Worm (Caenorhabditis elegans) whole organism, L1 larva: ENCODE measurements around the gene gst-23.
A peak's percentile ranks its signal among the peaks of the same experiment; 100 is the strongest.

Experiments used
- Y116A8C.19 ChIP-seq: sonication (generic microtip); optimal IDR thresholded peaks from 2 replicates; lab custom pipeline; 2016; ENCODE audit warnings: missing compliant biosample characterization, missing genetic modification characterization, borderline replicate concordance
- blmp-1 ChIP-seq: fragments of 150-350 bp; optimal IDR thresholded peaks from 2 replicates; lab custom pipeline; 2014; ENCODE audit warnings: missing biosample characterization, missing genetic modification characterization
- ceh-63 ChIP-seq: fragments of 200-800 bp; sonication (Bioruptor generic); optimal IDR thresholded peaks from 2 replicates; lab custom pipeline; 2018; ENCODE audit warnings: mild to moderate bottlenecking, missing genetic modification characterization, missing compliant biosample characterization
- ceh-8 ChIP-seq: fragments of 200-800 bp; sonication (Bioruptor generic); optimal IDR thresholded peaks from 2 replicates; lab custom pipeline; 2018; ENCODE audit warnings: mild to moderate bottlenecking, missing genetic modification characterization, moderate library complexity, missing compliant biosample characterization
- ceh-88 ChIP-seq: fragments of 200-800 bp; sonication (Bioruptor generic); IDR thresholded peaks from 2 replicates; pipeline ENCODE4 v1.3.6; 2022; ENCODE audit warnings: missing genetic modification characterization, missing compliant biosample characterization
- dsc-1 ChIP-seq: sonication (generic microtip); optimal IDR thresholded peaks from 2 replicates; lab custom pipeline; 2016; ENCODE audit warnings: mild to moderate bottlenecking, missing genetic modification characterization, missing compliant biosample characterization
- efl-1 ChIP-seq, 4 experiments: fragments of 150-350 bp; optimal IDR thresholded peaks in 3 of 4; peaks in 1 of 4; 1 replicate in 1 of 4; 2 replicates in 3 of 4; lab custom pipeline; 2014; ENCODE audit warnings: missing biosample characterization in 2 of 4, missing genetic modification characterization in 2 of 4, missing genetic modification reagents in 2 of 4
- efl-3 ChIP-seq: fragments of 200-800 bp; sonication (Bioruptor generic); optimal IDR thresholded peaks from 2 replicates; lab custom pipeline; 2018; ENCODE audit warnings: mild to moderate bottlenecking, missing genetic modification characterization, missing compliant biosample characterization
- egl-27 ChIP-seq, 2 experiments: fragments of 150-350 bp in 1 of 2; sonication (generic microtip); optimal IDR thresholded peaks; 3 replicates each; lab custom pipeline; 2017 to 2018; ENCODE audit warnings: missing biosample characterization in 2 of 2, missing genetic modification characterization in 2 of 2, missing genetic modification reagents in 2 of 2
- elt-2 ChIP-seq: sonication (generic microtip); optimal IDR thresholded peaks from 2 replicates; lab custom pipeline; 2016; ENCODE audit warnings: missing genetic modification characterization, mild to moderate bottlenecking, inconsistent platforms, missing compliant biosample characterization, missing genetic modification reagents
- elt-3 ChIP-seq, 6 experiments: fragments of 150-350 bp in 1 of 6; sonication (generic microtip); optimal IDR thresholded peaks; 2 replicates each; lab custom pipeline; 2017 to 2018; ENCODE audit warnings: missing biosample characterization in 6 of 6, missing genetic modification characterization in 6 of 6, inconsistent platforms in 1 of 6
- fkh-4 ChIP-seq: sonication (generic microtip); optimal IDR thresholded peaks from 2 replicates; lab custom pipeline; 2016; ENCODE audit warnings: missing compliant biosample characterization, missing genetic modification characterization, borderline replicate concordance
- fkh-8 ChIP-seq: sonication (generic microtip); optimal IDR thresholded peaks from 2 replicates; lab custom pipeline; 2016; ENCODE audit warnings: mild to moderate bottlenecking, missing genetic modification characterization, missing compliant biosample characterization
- fos-1 ChIP-seq: fragments of 150-350 bp; optimal IDR thresholded peaks from 2 replicates; lab custom pipeline; 2014; ENCODE audit warnings: missing biosample characterization, missing genetic modification characterization
- hlh-4 ChIP-seq: sonication (generic microtip); optimal IDR thresholded peaks from 2 replicates; lab custom pipeline; 2016; ENCODE audit warnings: mild to moderate bottlenecking, missing genetic modification characterization, missing compliant biosample characterization
- irx-1 ChIP-seq: sonication (generic microtip); optimal IDR thresholded peaks from 2 replicates; lab custom pipeline; 2016; ENCODE audit warnings: missing genetic modification characterization, missing compliant biosample characterization
- lin-13 ChIP-seq: fragments of 150-350 bp; optimal IDR thresholded peaks from 2 replicates; lab custom pipeline; 2014; ENCODE audit warnings: missing biosample characterization, missing genetic modification reagents, missing genetic modification characterization
- lin-14 ChIP-seq: fragments of 200-800 bp; sonication (Bioruptor generic); optimal IDR thresholded peaks from 2 replicates; lab custom pipeline; 2018; ENCODE audit warnings: mild to moderate bottlenecking, missing genetic modification characterization, moderate library complexity, missing compliant biosample characterization
- lin-15B ChIP-seq: fragments of 150-350 bp; sonication (generic microtip); optimal IDR thresholded peaks from 3 replicates; lab custom pipeline; 2014; ENCODE audit warnings: missing biosample characterization, missing genetic modification characterization
- lin-39 ChIP-seq: fragments of 150-350 bp; optimal IDR thresholded peaks from 2 replicates; lab custom pipeline; 2014; ENCODE audit warnings: missing biosample characterization, missing genetic modification reagents, missing genetic modification characterization
- mab-9 ChIP-seq: fragments of 200-800 bp; sonication (Bioruptor generic); IDR thresholded peaks from 2 replicates; pipeline ENCODE4 v1.3.6; 2022; ENCODE audit warnings: missing genetic modification reagents, missing genetic modification characterization, missing compliant biosample characterization
- mdl-1 ChIP-seq, 2 experiments: fragments of 150-350 bp; optimal IDR thresholded peaks; 2 replicates each; lab custom pipeline; 2014 to 2017; ENCODE audit warnings: missing biosample characterization in 2 of 2, missing genetic modification characterization in 2 of 2, inconsistent platforms in 1 of 2
- mef-2 ChIP-seq: fragments of 150-350 bp; optimal IDR thresholded peaks from 2 replicates; lab custom pipeline; 2014; ENCODE audit warnings: missing biosample characterization, missing genetic modification characterization
- nhr-19 ChIP-seq: fragments of 200-800 bp; sonication (Bioruptor generic); conservative IDR thresholded peaks from 2 replicates; pipeline ENCODE4 v1.3.6; 2022; ENCODE audit warnings: missing genetic modification characterization, missing compliant biosample characterization
- nhr-28 ChIP-seq: fragments of 150-350 bp; optimal IDR thresholded peaks from 2 replicates; lab custom pipeline; 2014; ENCODE audit warnings: missing biosample characterization, missing genetic modification characterization
- nhr-71 ChIP-seq: sonication (generic microtip); optimal IDR thresholded peaks from 2 replicates; lab custom pipeline; 2016; ENCODE audit warnings: mild to moderate bottlenecking, missing genetic modification characterization, moderate library complexity, missing compliant biosample characterization
- nhr-77 ChIP-seq: fragments of 150-350 bp; optimal IDR thresholded peaks from 2 replicates; lab custom pipeline; 2014; ENCODE audit warnings: missing biosample characterization, missing genetic modification characterization
- nhr-85 ChIP-seq: sonication (generic microtip); peaks from one replicate; lab custom pipeline; 2016; ENCODE audit warnings: missing genetic modification characterization, inconsistent platforms, missing compliant biosample characterization
- rnt-1 ChIP-seq: sonication (generic microtip); optimal IDR thresholded peaks from 2 replicates; lab custom pipeline; 2016; ENCODE audit warnings: mild to moderate bottlenecking, missing genetic modification characterization, moderate library complexity, missing compliant biosample characterization
- skn-1 ChIP-seq: fragments of 150-350 bp; optimal IDR thresholded peaks from 2 replicates; lab custom pipeline; 2014; ENCODE audit warnings: missing biosample characterization, missing genetic modification characterization
- snu-23 ChIP-seq: sonication (generic microtip); optimal IDR thresholded peaks from 2 replicates; lab custom pipeline; 2016; ENCODE audit warnings: missing genetic modification characterization, missing compliant biosample characterization
- sox-4 ChIP-seq: sonication (generic microtip); optimal IDR thresholded peaks from 2 replicates; lab custom pipeline; 2016; ENCODE audit warnings: missing genetic modification characterization, missing compliant biosample characterization
- swsn-7 ChIP-seq: sonication (generic microtip); optimal IDR thresholded peaks from 2 replicates; lab custom pipeline; 2016; ENCODE audit warnings: missing genetic modification characterization, missing compliant biosample characterization
- tbx-2 ChIP-seq: sonication (generic microtip); optimal IDR thresholded peaks from 2 replicates; lab custom pipeline; 2016; ENCODE audit warnings: missing genetic modification characterization, missing compliant biosample characterization
- unc-130 ChIP-seq: fragments of 150-350 bp; optimal IDR thresholded peaks from 2 replicates; lab custom pipeline; 2017; ENCODE audit warnings: missing biosample characterization, missing genetic modification characterization, inconsistent platforms
- unc-30 ChIP-seq: sonication (generic microtip); optimal IDR thresholded peaks from 2 replicates; lab custom pipeline; 2017; ENCODE audit warnings: missing biosample characterization, missing genetic modification characterization
- unc-62 ChIP-seq: fragments of 150-350 bp; optimal IDR thresholded peaks from 2 replicates; lab custom pipeline; 2014; ENCODE audit warnings: missing biosample characterization, missing genetic modification reagents, missing genetic modification characterization
- ztf-4 ChIP-seq: fragments of 150-350 bp; optimal IDR thresholded peaks from 2 replicates; lab custom pipeline; 2014; ENCODE audit warnings: missing biosample characterization, missing genetic modification characterization

gst-23 gene

ce11 chrV:3259168-3259622 is 16.1 kb downstream of the gst-23 start, which contains the start of gene T28A11.16:
Gene T28A11.16, minus strand, starts transcription at chrV:3259218.
- TF ChIP-seq fkh-8 (no peak), rnt-1 (tag; lab: Kevin White, UChicago) (peak; percentile 72), mef-2 (tag; lab: Kevin White, UChicago) (peak; percentile 37), lin-39 (tag; lab: Kevin White, UChicago) (peak; percentile 17), nhr-19 (0 out of 2 replicates have a peak, but pooled peaks have one; percentile 19)

DNA sequence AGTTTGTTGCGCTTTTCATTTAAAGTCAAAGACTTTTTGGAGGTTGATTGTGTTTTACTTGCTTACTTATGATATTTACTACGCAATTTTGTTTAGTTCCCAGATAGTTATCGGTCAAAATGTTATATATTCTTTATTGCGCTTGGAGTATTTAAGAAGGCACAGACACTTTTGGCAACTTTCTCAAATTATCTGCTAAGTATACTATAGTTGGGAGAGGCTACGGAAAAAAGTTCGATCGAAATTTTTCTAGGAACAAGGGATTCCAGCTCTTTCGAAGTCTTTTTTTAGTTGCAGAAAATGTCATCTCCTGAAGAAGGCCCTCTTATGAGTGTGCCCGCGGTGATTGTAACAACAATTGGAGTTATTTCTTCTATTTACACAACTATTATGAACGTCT is 17.0 kb downstream of the gst-23 start, which contains the start of gene srbc-5:
TSS of gene srbc-5 (plus strand) at position 301 of the 400 bp plus-strand sequence.
- TF ChIP-seq mab-9 (GFP tag; lab: Robert Waterston, UW) (no peak), lin-13 (no peak), elt-3 (tag; optimal IDR thresholded peaks at IDR 0.05; lab: Kevin White, UChicago) (no peak), efl-3 (no peak), fkh-4 (tag; lab: Kevin White, UChicago) (no peak), sox-4 (no peak), hlh-4 (no peak), ceh-88 (no peak), egl-27 (tag; optimal IDR thresholded peaks at IDR 0.05; lab: Kevin White, UChicago) (no peak), Y116A8C.19 (tag; lab: Kevin White, UChicago) (no peak), mdl-1 (tag; optimal IDR thresholded peaks at IDR 0.05; lab: Kevin White, UChicago) (no peak), elt-2 (tag; lab: Kevin White, UChicago) (no peak), unc-30 (tag; lab: Kevin White, UChicago) (no peak), tbx-2 (tag; lab: Kevin White, UChicago) (no peak), lin-14 (GFP tag; lab: Kevin White, UChicago) (no peak), swsn-7 (no peak), fos-1 (no peak)

DNA sequence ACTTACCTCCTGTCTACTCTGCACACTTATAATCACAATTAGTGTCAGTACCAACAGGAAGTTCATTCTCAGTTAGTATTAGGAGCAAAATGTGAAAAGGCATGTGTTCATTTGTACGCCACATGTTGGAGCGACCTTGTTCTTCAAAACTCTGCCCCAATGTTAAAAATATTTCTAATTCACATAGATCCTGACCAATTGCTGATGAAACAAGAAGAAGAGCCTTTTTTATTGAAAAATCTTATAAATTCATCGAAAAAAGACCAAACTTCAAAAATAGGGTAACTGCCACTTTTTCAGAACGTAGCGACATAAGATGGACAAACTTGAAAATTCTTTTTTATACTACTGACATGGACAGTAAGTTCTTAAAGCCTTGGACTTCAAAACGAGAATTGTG is 23.1 kb downstream of the gst-23 start, which contains the start of gene T28A11.17:
TSS of gene T28A11.17 (minus strand) at position 101 of the 400 bp plus-strand sequence.
- TF ChIP-seq ceh-63 (no peak), nhr-28 (tag; lab: Kevin White, UChicago) (no peak), lin-15B (tag; lab: Kevin White, UChicago) (no peak), elt-3 (tag; optimal IDR thresholded peaks at IDR 0.05; lab: Kevin White, UChicago) (no peak), ztf-4 (tag; lab: Kevin White, UChicago) (no peak), ceh-8 (no peak), nhr-85 (tag; lab: Kevin White, UChicago) (no peak), nhr-77 (tag; lab: Kevin White, UChicago) (no peak), blmp-1 (tag; lab: Kevin White, UChicago) (no peak), mab-9 (GFP tag; lab: Robert Waterston, UW) (no peak), skn-1 (tag; lab: Kevin White, UChicago) (no peak), snu-23 (GFP tag; lab: Kevin White, UChicago) (no peak), efl-1 (optimal IDR thresholded peaks at IDR 0.05; lab: Kevin White, UChicago) (no peak), efl-1 (GFP tag; optimal IDR thresholded peaks at IDR 0.05 in 1 of 2; lab: Kevin White, UChicago) (no peak), unc-130 (tag; lab: Kevin White, UChicago) (no peak), irx-1 (tag; lab: Kevin White, UChicago) (no peak), nhr-71 (no peak)
- TF ChIP-seq, all 84 proteins: peak for 0

DNA sequence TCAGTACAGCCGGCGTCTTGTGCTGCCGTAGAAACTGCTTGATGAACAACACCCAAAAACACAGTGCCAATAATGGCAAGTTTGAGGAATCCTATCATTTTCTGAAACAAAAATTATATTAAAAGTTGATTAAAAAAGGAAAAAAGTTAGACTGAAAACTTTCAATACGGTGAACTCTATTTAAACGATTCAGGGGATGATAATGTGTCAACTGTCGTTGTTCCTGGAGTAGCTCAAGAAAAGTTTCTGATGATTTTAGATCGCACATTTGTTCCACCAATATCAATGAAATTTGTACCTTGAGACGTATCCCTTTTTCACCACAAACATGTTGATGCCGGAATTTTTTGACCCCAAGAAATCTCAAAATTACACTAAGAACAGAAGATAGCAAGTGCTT is 24.9 kb downstream of the gst-23 start, which contains the start of gene T28A11.18:
TSS of gene T28A11.18 (minus strand) at position 101 of the 400 bp plus-strand sequence.
- TF ChIP-seq egl-27 (tag; optimal IDR thresholded peaks at IDR 0.05; lab: Kevin White, UChicago): no peak
- no peak for TF ChIP-seq dsc-1 (tag; lab: Kevin White, UChicago)
- TF ChIP-seq unc-62: no peak
